Fruit fly (Drosophila melanogaster) whole organism, embryonic: ENCODE results near the gene Muc68Ca.
A peak's percentile ranks its signal among the peaks of the same experiment; 100 is the strongest.

Experiments
- Aef1 ChIP-seq: fragments of 200-800 bp; sonication (Bioruptor generic); IDR thresholded peaks from 3 replicates; pipeline ENCODE4 v1.3.6; 2022; ENCODE audit warnings: missing biosample characterization, missing genetic modification characterization
- BEAF-32 ChIP-seq: fragments of 200-800 bp; sonication (Bioruptor generic); optimal IDR thresholded peaks from 3 replicates; lab custom pipeline; 2017; ENCODE audit warnings: missing biosample characterization, missing genetic modification characterization, mild to moderate bottlenecking, moderate library complexity, missing genetic modification reagents
- CG10147 ChIP-seq: fragments of 200-800 bp; sonication (Bioruptor generic); optimal IDR thresholded peaks from 2 replicates; lab custom pipeline; 2019; ENCODE audit warnings: missing biosample characterization, mild to moderate bottlenecking, missing genetic modification characterization, moderate library complexity
- CG10543 ChIP-seq: fragments of 200-800 bp; sonication (Bioruptor generic); optimal IDR thresholded peaks from 3 replicates; lab custom pipeline; 2017; ENCODE audit warnings: missing biosample characterization, mild to moderate bottlenecking, missing genetic modification characterization, moderate library complexity
- CG10959 ChIP-seq: fragments of 200-800 bp; sonication (Bioruptor generic); IDR thresholded peaks from 2 replicates; pipeline ENCODE4 v1.3.6; 2022; ENCODE audit warnings: missing biosample characterization, missing genetic modification characterization
- CG11085 ChIP-seq: fragments of 200-800 bp; sonication (Bioruptor generic); IDR thresholded peaks from 2 replicates; pipeline ENCODE4 v1.3.6; 2022; ENCODE audit warnings: missing biosample characterization, missing genetic modification characterization
- CG12659 ChIP-seq: fragments of 200-800 bp; sonication (Bioruptor generic); optimal IDR thresholded peaks from 3 replicates; lab custom pipeline; 2017; ENCODE audit warnings: mild to moderate bottlenecking, missing biosample characterization, missing genetic modification reagents, missing genetic modification characterization
- CG14860 ChIP-seq: fragments of 200-800 bp; sonication (Bioruptor generic); IDR thresholded peaks from 3 replicates; pipeline ENCODE4 v1.3.6; 2022; ENCODE audit warnings: missing biosample characterization, missing genetic modification characterization; ENCODE audit not compliant: partially characterized antibody
- CG17829 ChIP-seq: fragments of 200-800 bp; optimal IDR thresholded peaks from 2 replicates; lab custom pipeline; 2019; ENCODE audit warnings: missing biosample characterization, mild to moderate bottlenecking, missing genetic modification characterization, moderate library complexity
- CG2116 ChIP-seq: fragments of 200-800 bp; sonication (Bioruptor generic); optimal IDR thresholded peaks from 3 replicates; lab custom pipeline; 2018; ENCODE audit warnings: missing biosample characterization, mild to moderate bottlenecking, missing genetic modification characterization
- CG2129 ChIP-seq: fragments of 200-800 bp; sonication (Bioruptor generic); IDR thresholded peaks from 2 replicates; pipeline ENCODE4 v1.3.6; 2022; ENCODE audit warnings: missing biosample characterization, missing genetic modification characterization; ENCODE audit not compliant: partially characterized antibody
- CG31365 ChIP-seq: fragments of 200-800 bp; sonication (Bioruptor generic); optimal IDR thresholded peaks from 2 replicates; lab custom pipeline; 2018; ENCODE audit warnings: missing biosample characterization, mild to moderate bottlenecking, missing genetic modification characterization
- CG3995 ChIP-seq: fragments of 200-800 bp; sonication (Bioruptor generic); optimal IDR thresholded peaks from 3 replicates; lab custom pipeline; 2016; ENCODE audit warnings: missing biosample characterization, missing genetic modification characterization
- CG6791 ChIP-seq: fragments of 200-800 bp; sonication (Bioruptor generic); IDR thresholded peaks from 3 replicates; pipeline ENCODE4 v1.3.6; 2022; ENCODE audit warnings: missing biosample characterization, missing genetic modification characterization; ENCODE audit not compliant: partially characterized antibody
- CG7556 ChIP-seq: fragments of 200-800 bp; sonication (Bioruptor generic); optimal IDR thresholded peaks from 2 replicates; lab custom pipeline; 2017; ENCODE audit warnings: missing biosample characterization, mild to moderate bottlenecking, missing genetic modification characterization
- CG7963 ChIP-seq: fragments of 200-800 bp; sonication (Bioruptor generic); IDR thresholded peaks from 3 replicates; pipeline ENCODE4 v1.3.6; 2022; ENCODE audit warnings: missing biosample characterization, missing genetic modification characterization; ENCODE audit not compliant: partially characterized antibody
- CG8944 ChIP-seq: fragments of 200-800 bp; sonication (Bioruptor generic); optimal IDR thresholded peaks from 3 replicates; lab custom pipeline; 2016; ENCODE audit warnings: missing biosample characterization, missing genetic modification characterization
- CG9437 ChIP-seq: fragments of 200-800 bp; sonication (Bioruptor generic); optimal IDR thresholded peaks from 2 replicates; lab custom pipeline; 2018; ENCODE audit warnings: missing biosample characterization, mild to moderate bottlenecking, missing genetic modification characterization
- CG9797 ChIP-seq: fragments of 200-800 bp; sonication (Bioruptor generic); optimal IDR thresholded peaks from 3 replicates; lab custom pipeline; 2018; ENCODE audit warnings: missing biosample characterization, mild to moderate bottlenecking, missing genetic modification characterization
- ERR ChIP-seq: fragments of 200-800 bp; sonication (Bioruptor generic); optimal IDR thresholded peaks from 2 replicates; lab custom pipeline; 2016; ENCODE audit warnings: missing biosample characterization, missing genetic modification characterization
- Fer2 ChIP-seq: fragments of 200-800 bp; sonication (Bioruptor generic); optimal IDR thresholded peaks from 2 replicates; lab custom pipeline; 2018; ENCODE audit warnings: missing biosample characterization, mild to moderate bottlenecking, missing genetic modification characterization, moderate library complexity
- Gug ChIP-seq: fragments of 200-800 bp; sonication (Bioruptor generic); IDR thresholded peaks from 4 replicates; pipeline ENCODE4 v1.3.6; 2022; ENCODE audit warnings: missing biosample characterization, missing genetic modification characterization
- HLH4C ChIP-seq: fragments of 200-800 bp; sonication (Bioruptor generic); IDR thresholded peaks from 3 replicates; pipeline ENCODE4 v1.3.6; 2022; ENCODE audit warnings: missing biosample characterization, missing genetic modification characterization; ENCODE audit not compliant: partially characterized antibody
- HLH54F ChIP-seq: fragments of 200-800 bp; sonication (Bioruptor generic); optimal IDR thresholded peaks from 3 replicates; lab custom pipeline; 2016; ENCODE audit warnings: missing biosample characterization, missing genetic modification characterization
- MBD-R2 ChIP-seq: fragments of 200-800 bp; sonication (Bioruptor generic); IDR thresholded peaks from 2 replicates; pipeline ENCODE4 v1.3.6; 2022; ENCODE audit warnings: missing biosample characterization, missing genetic modification characterization
- MESR4 ChIP-seq: fragments of 200-800 bp; sonication (Bioruptor generic); optimal IDR thresholded peaks from 2 replicates; lab custom pipeline; 2018; ENCODE audit warnings: missing biosample characterization, mild to moderate bottlenecking, missing genetic modification characterization, moderate library complexity
- Nf-YC ChIP-seq: fragments of 200-800 bp; optimal IDR thresholded peaks from 3 replicates; lab custom pipeline; 2019; ENCODE audit warnings: missing biosample characterization, mild to moderate bottlenecking, missing genetic modification characterization, moderate library complexity
- Ptx1 ChIP-seq: fragments of 200-800 bp; sonication (Bioruptor generic); IDR thresholded peaks from 2 replicates; pipeline ENCODE4 v1.3.6; 2022; ENCODE audit warnings: missing biosample characterization, missing genetic modification characterization
- Scr ChIP-seq: fragments of 200-800 bp; sonication (Bioruptor generic); IDR thresholded peaks from 2 replicates; pipeline ENCODE4 v1.3.6; 2022; ENCODE audit warnings: missing biosample characterization, missing genetic modification characterization; ENCODE audit not compliant: partially characterized antibody
- Taf1 ChIP-seq: fragments of 200-800 bp; sonication (Bioruptor generic); IDR thresholded peaks from 2 replicates; pipeline ENCODE4 v1.3.6; 2022; ENCODE audit warnings: missing biosample characterization, missing genetic modification characterization
- al ChIP-seq: fragments of 200-800 bp; sonication (Bioruptor generic); IDR thresholded peaks from 2 replicates; pipeline ENCODE4 v1.3.6; 2022; ENCODE audit warnings: missing biosample characterization, missing genetic modification characterization
- ato ChIP-seq: fragments of 200-800 bp; sonication (Bioruptor generic); IDR thresholded peaks from 2 replicates; pipeline ENCODE4 v1.3.6; 2022; ENCODE audit warnings: missing biosample characterization, missing genetic modification characterization; ENCODE audit not compliant: partially characterized antibody
- bbx ChIP-seq: fragments of 200-800 bp; sonication (Bioruptor generic); IDR thresholded peaks from 2 replicates; pipeline ENCODE4 v1.3.6; 2022; ENCODE audit warnings: missing biosample characterization, missing genetic modification characterization; ENCODE audit not compliant: partially characterized antibody
- chinmo ChIP-seq: fragments of 200-800 bp; sonication (Bioruptor generic); IDR thresholded peaks from 4 replicates; pipeline ENCODE4 v1.3.6; 2022; ENCODE audit warnings: missing biosample characterization, missing genetic modification characterization; ENCODE audit not compliant: partially characterized antibody
- fd64A ChIP-seq: fragments of 200-800 bp; sonication (Bioruptor generic); optimal IDR thresholded peaks from 3 replicates; lab custom pipeline; 2018; ENCODE audit warnings: missing biosample characterization, mild to moderate bottlenecking, missing genetic modification characterization
- ken ChIP-seq: fragments of 200-800 bp; sonication (Bioruptor generic); IDR thresholded peaks from 3 replicates; pipeline ENCODE4 v1.3.6; 2022; ENCODE audit warnings: missing biosample characterization, missing genetic modification characterization
- knrl ChIP-seq: fragments of 200-800 bp; sonication (Bioruptor generic); IDR thresholded peaks from 3 replicates; pipeline ENCODE4 v1.3.6; 2022; ENCODE audit warnings: missing biosample characterization, missing genetic modification characterization; ENCODE audit not compliant: partially characterized antibody
- lbe ChIP-seq: fragments of 200-800 bp; sonication (Bioruptor generic); optimal IDR thresholded peaks from 2 replicates; lab custom pipeline; 2016; ENCODE audit warnings: missing biosample characterization, mild to moderate bottlenecking, missing genetic modification characterization
- lilli ChIP-seq: fragments of 200-800 bp; sonication (Bioruptor generic); optimal IDR thresholded peaks from 3 replicates; lab custom pipeline; 2016; ENCODE audit warnings: missing biosample characterization, missing genetic modification characterization
- mld ChIP-seq: fragments of 200-800 bp; sonication (Bioruptor generic); IDR thresholded peaks from 3 replicates; pipeline ENCODE4 v1.3.6; 2022; ENCODE audit warnings: missing biosample characterization, missing genetic modification characterization; ENCODE audit not compliant: partially characterized antibody
- phol ChIP-seq: fragments of 200-800 bp; sonication (Bioruptor generic); optimal IDR thresholded peaks from 3 replicates; lab custom pipeline; 2018; ENCODE audit warnings: missing biosample characterization, mild to moderate bottlenecking, missing genetic modification characterization, moderate library complexity
- pum ChIP-seq: fragments of 200-800 bp; sonication (Bioruptor generic); optimal IDR thresholded peaks from 2 replicates; lab custom pipeline; 2016; ENCODE audit warnings: missing biosample characterization, missing genetic modification characterization
- pzg ChIP-seq: fragments of 200-800 bp; sonication (Bioruptor generic); optimal IDR thresholded peaks from 3 replicates; lab custom pipeline; 2018; ENCODE audit warnings: missing biosample characterization, mild to moderate bottlenecking, missing genetic modification characterization, moderate library complexity
- sens ChIP-seq: fragments of 200-800 bp; sonication (Bioruptor generic); peaks from one replicate; lab custom pipeline; 2016; ENCODE audit warnings: missing biosample characterization, missing genetic modification characterization
- trem ChIP-seq: fragments of 200-800 bp; optimal IDR thresholded peaks from 3 replicates; lab custom pipeline; 2019; ENCODE audit warnings: missing biosample characterization, mild to moderate bottlenecking, missing genetic modification characterization, moderate library complexity
- wek ChIP-seq: fragments of 200-800 bp; sonication (Bioruptor generic); optimal IDR thresholded peaks from 3 replicates; lab custom pipeline; 2018; ENCODE audit warnings: missing biosample characterization, mild to moderate bottlenecking, missing genetic modification characterization, moderate library complexity

Muc68Ca gene

DNA sequence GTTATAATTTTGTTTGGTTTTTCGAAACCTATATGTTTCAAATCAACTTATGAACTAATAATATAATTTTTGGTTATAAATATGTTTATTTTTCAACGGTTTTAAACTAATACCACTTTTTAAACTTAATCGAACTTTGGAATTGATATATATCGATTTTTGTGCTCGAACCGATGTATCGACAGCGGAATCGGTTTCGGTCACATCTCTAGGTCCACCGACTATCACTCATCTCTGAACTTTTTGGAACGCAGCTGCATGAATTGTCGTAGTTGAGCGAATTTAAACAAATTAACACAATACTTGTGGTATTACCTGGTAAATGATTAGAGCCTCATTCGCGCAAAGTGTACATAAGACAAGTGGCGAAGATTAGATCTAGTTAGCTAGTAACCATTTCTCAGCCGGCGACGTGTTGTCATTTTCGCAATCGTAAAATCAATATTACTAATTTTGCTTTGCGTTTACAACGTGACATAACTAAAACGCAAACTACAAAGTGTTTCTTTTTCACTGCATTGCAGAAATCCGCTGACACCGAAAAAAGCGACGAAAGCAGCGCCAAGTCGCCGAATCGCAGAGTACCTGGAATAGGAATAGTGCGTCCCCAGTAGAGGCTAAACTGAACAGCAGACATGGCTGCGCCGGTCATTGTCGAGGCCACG, 8.1 kb upstream of the Muc68Ca start, which contains the start of gene Apt1 (continued):
- TF ChIP-seq pum (GFP tag; lab: Kevin White, UChicago) (no peak), phol (tag; lab: Kevin White, UChicago) (peak; percentile 21), lilli (GFP tag; lab: Kevin White, UChicago) (peak; percentile 35), CG10147 (GFP tag; lab: Kevin White, UChicago) (no peak), CG11085 (GFP tag; lab: Robert Waterston, UW) (no peak), CG9437 (GFP tag; lab: Kevin White, UChicago) (no peak), trem (peak; percentile 19), Gug (GFP tag; lab: Robert Waterston, UW) (peak; percentile 35; the same call in 1 of the 4 replicates), CG9797 (peak; percentile 19), CG12659 (peak; percentile 39), al (GFP tag; lab: Robert Waterston, UW) (no peak), MESR4 (GFP tag; lab: Kevin White, UChicago) (peak; percentile 76), Fer2 (no peak), CG8944 (no peak), CG10959 (no peak), Aef1 (GFP tag; lab: Robert Waterston, UW) (no peak), chinmo (GFP tag; lab: Robert Waterston, UW) (peak; percentile 87; the same call in 2 of the 4 replicates), CG3995 (peak; percentile 4), CG31365 (tag; lab: Kevin White, UChicago) (no peak)

DNA sequence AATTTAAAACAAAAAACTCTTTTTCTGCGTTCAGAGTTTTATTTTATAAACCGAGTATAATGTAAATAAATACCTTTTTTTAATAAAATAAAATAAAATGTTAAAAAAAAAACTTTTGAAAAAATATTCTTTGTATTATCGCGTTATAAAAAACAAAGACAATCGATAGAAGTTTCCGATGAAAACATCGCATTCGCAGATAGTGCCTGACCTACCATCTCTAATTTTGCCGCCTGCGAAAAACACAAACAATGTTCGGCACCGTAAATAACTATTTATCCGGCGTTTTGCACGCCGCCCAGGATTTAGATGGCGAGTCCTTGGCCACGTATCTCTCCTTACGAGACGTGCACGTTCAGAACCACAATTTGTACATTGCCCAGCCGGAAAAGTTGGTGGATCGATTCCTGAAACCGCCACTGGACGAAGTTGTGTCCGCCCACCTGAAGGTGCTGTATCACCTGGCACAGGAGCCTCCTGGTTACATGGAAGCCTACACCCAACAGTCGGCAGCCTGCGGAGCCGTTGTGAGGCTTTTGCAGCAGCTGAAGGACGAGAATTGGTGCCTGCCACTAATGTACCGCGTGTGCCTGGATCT, 6.4 kb upstream of the Muc68Ca start, which contains the start of gene PCID2:
TSS of gene PCID2 (plus strand) at position 213 of the 598 bp plus-strand sequence.
- TF ChIP-seq lbe (GFP tag; lab: Kevin White, UChicago) (no peak), HLH4C (GFP tag; lab: Robert Waterston, UW) (peak; percentile 68; the same call in 1 of the 3 replicates), bbx (GFP tag; lab: Robert Waterston, UW) (peak; percentile 80), CG2116 (GFP tag; lab: Kevin White, UChicago) (peak; percentile 33), wek (GFP tag; lab: Kevin White, UChicago) (no peak), Ptx1 (GFP tag; lab: Robert Waterston, UW) (no peak), MBD-R2 (peak; percentile 58), CG10543 (GFP tag; lab: Kevin White, UChicago) (no peak), HLH54F (GFP tag; lab: Kevin White, UChicago) (no peak), BEAF-32 (GFP tag; lab: Kevin White, UChicago) (peak; percentile 68), Taf1 (no peak), Nf-YC (tag; lab: Kevin White, UChicago) (no peak), ken (GFP tag; lab: Robert Waterston, UW) (no peak), CG7963 (peak; percentile 53; the same call in 1 of the 3 replicates), CG6791 (peak; percentile 77), Scr (GFP tag; lab: Robert Waterston, UW) (peak; percentile 83), CG17829 (tag; lab: Kevin White, UChicago) (no peak), CG31365 (tag; lab: Kevin White, UChicago) (no peak), chinmo (GFP tag; lab: Robert Waterston, UW) (0 out of 4 replicates have a peak, but pooled peaks have one; percentile 71), knrl (GFP tag; lab: Robert Waterston, UW) (peak; percentile 79), CG7556 (GFP tag; lab: Kevin White, UChicago) (no peak), pzg (peak; percentile 28), CG2129 (GFP tag; lab: Robert Waterston, UW) (peak; percentile 58), fd64A (GFP tag; lab: Kevin White, UChicago) (no peak), ato (GFP tag; lab: Robert Waterston, UW) (peak; percentile 45; the same call in 1 of the 2 replicates), sens (peak; percentile 28), mld (GFP tag; lab: Robert Waterston, UW) (no peak), ERR (GFP tag; lab: Kevin White, UChicago) (no peak), CG14860 (peak; percentile 60; the same call in 2 of the 3 replicates)
